Fruit fly (Drosophila melanogaster): ENCODE measurements around the gene CG42710.

DNA sequence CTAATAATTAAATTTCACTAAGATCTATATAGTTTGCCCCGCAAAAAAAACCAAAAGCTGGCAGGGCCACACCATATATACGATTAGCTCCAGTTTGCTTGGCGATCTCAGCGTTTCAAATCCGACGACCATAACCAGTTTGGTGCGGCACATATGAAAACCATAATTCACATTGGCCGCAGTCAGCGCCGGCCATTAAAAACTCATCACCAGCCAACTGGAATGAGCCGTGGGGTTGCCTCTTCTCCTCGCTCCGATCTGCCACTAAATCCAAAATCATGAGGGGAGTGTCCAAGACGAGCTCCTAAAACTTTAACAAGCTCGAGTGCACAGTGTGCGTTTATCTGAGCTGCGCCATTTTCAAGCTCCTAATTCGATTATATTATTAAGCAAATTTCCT, 35.0 kb upstream of the CG42710 start:
- no peak for TF ChIP-seq CG32121 (GFP tag; IDR thresholded peaks at IDR 0.05)
- TF ChIP-seq Snoo (tag; optimal IDR thresholded peaks at IDR 0.05), result no peak
- no peak for TF ChIP-seq CG14655 (GFP tag; optimal IDR thresholded peaks at IDR 0.05)
- no peak for TF ChIP-seq gl (tag; optimal IDR thresholded peaks at IDR 0.05)
- no peak for TF ChIP-seq CG15710 (tag; optimal IDR thresholded peaks at IDR 0.05)
